Worm (Caenorhabditis elegans) whole organism, L3 larva: ENCODE results near the gene sma-5.

Experiments used
- unc-62 ChIP-seq: fragments of 150-350 bp; sonication (generic microtip); optimal IDR thresholded peaks from 4 replicates; lab custom pipeline; 2014; ENCODE audit warnings: missing biosample characterization, missing genetic modification reagents, missing genetic modification characterization
- ztf-4 ChIP-seq: fragments of 150-350 bp; optimal IDR thresholded peaks from 2 replicates; lab custom pipeline; 2014; ENCODE audit warnings: missing biosample characterization, missing genetic modification characterization

DNA sequence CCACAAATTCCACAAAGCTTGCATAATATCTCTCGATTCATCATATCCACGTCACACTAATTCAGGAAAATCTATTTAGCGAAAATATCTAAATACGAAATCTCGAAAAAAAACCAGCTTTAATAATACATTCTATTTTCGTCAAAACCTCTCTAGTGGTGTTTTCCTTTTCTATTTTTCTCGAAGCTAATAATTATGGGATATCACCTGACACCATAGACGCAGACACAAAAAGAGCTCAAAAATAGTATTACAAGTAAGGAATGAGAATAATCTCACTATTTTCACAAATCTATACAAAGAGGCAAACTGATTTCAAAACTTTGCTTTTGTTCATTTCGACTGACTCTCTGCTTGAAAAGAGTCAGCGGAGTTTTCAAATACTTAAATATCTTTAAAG is 36.3 kb downstream of the sma-5 start:
- TF ChIP-seq ztf-4 (tag; lab: Kevin White, UChicago) (no peak), unc-62 (GFP tag; lab: Kevin White, UChicago) (no peak)
